Fruit fly (Drosophila melanogaster): ENCODE measurements around the gene Pdp.

The Pdp gene

dm6 chrX:7737156-7737771 lies 2.8 kb upstream of the Pdp start (continued):
- TF ChIP-seq Adf1 (GFP tag; IDR thresholded peaks at IDR 0.05) = no peak
- TF ChIP-seq Bgb (GFP tag; IDR thresholded peaks at IDR 0.05; ENCODE audit: partially characterized antibody) = peak; percentile 45; the same call in 1 of the 2 replicates
- no peak for TF ChIP-seq CG18619 (GFP tag; optimal IDR thresholded peaks at IDR 0.05)
- TF ChIP-seq CG7357 (GFP tag; IDR thresholded peaks at IDR 0.05) = no peak
- no peak for TF ChIP-seq lov (optimal IDR thresholded peaks at IDR 0.05)
- TF ChIP-seq lov (GFP tag; IDR thresholded peaks at IDR 0.05) = no peak
- TF ChIP-seq CG10543 (GFP tag; optimal IDR thresholded peaks at IDR 0.05) = no peak
- no peak for TF ChIP-seq Scr (GFP tag; IDR thresholded peaks at IDR 0.05; ENCODE audit: partially characterized antibody)
- TF ChIP-seq CG2199 (GFP tag; IDR thresholded peaks at IDR 0.05) = no peak
- no peak for TF ChIP-seq Ssrp (tag; optimal IDR thresholded peaks at IDR 0.05)
- TF ChIP-seq psq (GFP tag; optimal IDR thresholded peaks at IDR 0.05) = no peak
- TF ChIP-seq sqz (GFP tag; optimal IDR thresholded peaks at IDR 0.05) = no peak
- peak; percentile 29 for TF ChIP-seq CG12659 (GFP tag; optimal IDR thresholded peaks at IDR 0.05)
- TF ChIP-seq gem (tag; optimal IDR thresholded peaks at IDR 0.05) = no peak
- no peak for TF ChIP-seq Mes4 (GFP tag; optimal IDR thresholded peaks at IDR 0.05)
- no peak for TF ChIP-seq dati (GFP tag; IDR thresholded peaks at IDR 0.05)
- no peak for TF ChIP-seq C15 (GFP tag; IDR thresholded peaks at IDR 0.05)
- no peak for TF ChIP-seq abd-A (tag; optimal IDR thresholded peaks at IDR 0.05)
- TF ChIP-seq H2.0 (GFP tag; IDR thresholded peaks at IDR 0.05) = no peak
- TF ChIP-seq tap (tag; optimal IDR thresholded peaks at IDR 0.05) = no peak
- TF ChIP-seq slbo (GFP tag; IDR thresholded peaks at IDR 0.05) = no peak
- no peak for TF ChIP-seq org-1 (GFP tag; optimal IDR thresholded peaks at IDR 0.05)
- peak; percentile 26 for TF ChIP-seq CG33213 (GFP tag; optimal IDR thresholded peaks at IDR 0.05)
- peak; percentile 40; the same call in 1 of the 2 replicates for TF ChIP-seq amos (GFP tag; IDR thresholded peaks at IDR 0.05; ENCODE audit: partially characterized antibody)
- TF ChIP-seq CG9817 (tag; optimal IDR thresholded peaks at IDR 0.05) = no peak
- TF ChIP-seq CoRest (tag; optimal IDR thresholded peaks at IDR 0.05) = no peak
- no peak for TF ChIP-seq Atf3 (GFP tag; optimal IDR thresholded peaks at IDR 0.05)
- TF ChIP-seq Gug (GFP tag; IDR thresholded peaks at IDR 0.05) = no peak
- TF ChIP-seq tgo (GFP tag; IDR thresholded peaks at IDR 0.05) = no peak
- TF ChIP-seq Awh (GFP tag; IDR thresholded peaks at IDR 0.05) = no peak
- no peak for TF ChIP-seq esg (GFP tag; conservative IDR thresholded peaks at IDR 0.05)
- TF ChIP-seq CG10431 (GFP tag; optimal IDR thresholded peaks at IDR 0.05) = no peak
- TF ChIP-seq CG4328 (GFP tag; optimal IDR thresholded peaks at IDR 0.05) = no peak
- no peak for TF ChIP-seq pum (GFP tag; optimal IDR thresholded peaks at IDR 0.05)
- peak; percentile 6 for TF ChIP-seq CG11504 (tag; optimal IDR thresholded peaks at IDR 0.05)
- no peak for TF ChIP-seq peb (GFP tag; IDR thresholded peaks at IDR 0.05)
- no peak for TF ChIP-seq CG17568 (GFP tag; optimal IDR thresholded peaks at IDR 0.05)
- TF ChIP-seq bbx (GFP tag; IDR thresholded peaks at IDR 0.05; ENCODE audit: partially characterized antibody) = peak; percentile 65
- no peak for TF ChIP-seq CG4730 (GFP tag; IDR thresholded peaks at IDR 0.05)
- TF ChIP-seq chif (GFP tag; optimal IDR thresholded peaks at IDR 0.05) = no peak

dm6 chrX:7736593-7736992 lies 2.1 kb upstream of the Pdp start, which contains the start of gene Tom40:
Tom40 (plus strand) TSS chrX:7736893.
- TF ChIP-seq HLH4C (GFP tag; IDR thresholded peaks at IDR 0.05; ENCODE audit: partially characterized antibody) (no peak), bbx (GFP tag; IDR thresholded peaks at IDR 0.05; ENCODE audit: partially characterized antibody) (no peak)
